Worm (Caenorhabditis elegans) whole organism, young adult: ENCODE measurements around the gene F07H5.10.

Source experiments
- B0019.2 ChIP-seq: fragments of 200-800 bp; sonication (Bioruptor generic); conservative IDR thresholded peaks from 2 replicates; pipeline ENCODE4 v1.3.6; 2022; ENCODE audit warnings: missing genetic modification reagents, missing genetic modification characterization, missing compliant biosample characterization
- B0035.1 ChIP-seq: sonication (generic microtip); optimal IDR thresholded peaks from 2 replicates; lab custom pipeline; 2016; ENCODE audit warnings: missing genetic modification characterization, mild to moderate bottlenecking, missing compliant biosample characterization, missing genotype, missing genetic modification reagents
- B0336.3 ChIP-seq: fragments of 200-800 bp; sonication (Bioruptor generic); IDR thresholded peaks from 2 replicates; pipeline ENCODE4 v1.3.6; 2022; ENCODE audit warnings: missing genetic modification characterization, missing compliant biosample characterization
- F39B2.1 ChIP-seq: fragments of 200-800 bp; sonication (Bioruptor generic); IDR thresholded peaks from 2 replicates; pipeline ENCODE4 v1.3.6; 2022; ENCODE audit warnings: missing genetic modification reagents, missing genetic modification characterization, missing compliant biosample characterization
- F55B11.4 ChIP-seq: sonication (generic microtip); optimal IDR thresholded peaks from 2 replicates; lab custom pipeline; 2016; ENCODE audit warnings: missing compliant biosample characterization, missing genetic modification characterization, borderline replicate concordance; ENCODE audit not compliant: insufficient read depth
- Y53F4B.3 ChIP-seq: fragments of 200-800 bp; sonication (Bioruptor generic); IDR thresholded peaks from 2 replicates; pipeline ENCODE4 v1.3.6; 2022; ENCODE audit warnings: missing genetic modification reagents, missing genetic modification characterization, missing compliant biosample characterization
- Y53G8AR.9 ChIP-seq: fragments of 200-800 bp; sonication (Bioruptor generic); conservative IDR thresholded peaks from 2 replicates; pipeline ENCODE4 v1.3.6; 2022; ENCODE audit warnings: missing genetic modification reagents, missing genetic modification characterization, missing compliant biosample characterization
- Y56A3A.18 ChIP-seq: fragments of 200-800 bp; sonication (Bioruptor generic); IDR thresholded peaks from 2 replicates; pipeline ENCODE4 v1.3.6; 2022; ENCODE audit warnings: missing genetic modification reagents, missing genetic modification characterization, missing compliant biosample characterization
- ama-1 ChIP-seq, 3 experiments: fragments of 150-350 bp in 1 of 3; sonication (generic microtip) in 2 of 3; optimal IDR thresholded peaks; 2 replicates each; lab custom pipeline; 2014 to 2018; ENCODE audit warnings: missing biosample characterization in 2 of 3, missing genetic modification characterization in 2 of 3, missing genetic modification reagents in 2 of 3
- aptf-3 ChIP-seq: fragments of 200-800 bp; sonication (Bioruptor generic); IDR thresholded peaks from 2 replicates; pipeline ENCODE4 v1.3.6; 2022; ENCODE audit warnings: missing genetic modification characterization, missing compliant biosample characterization
- cebp-2 ChIP-seq: fragments of 200-800 bp; sonication (Bioruptor generic); IDR thresholded peaks from 2 replicates; pipeline ENCODE4 v1.3.6; 2022; ENCODE audit warnings: missing genetic modification characterization, missing compliant biosample characterization
- ceh-100 ChIP-seq: fragments of 200-800 bp; sonication (Bioruptor generic); IDR thresholded peaks from 2 replicates; pipeline ENCODE4 v1.3.6; 2022; ENCODE audit warnings: missing genetic modification reagents, missing genetic modification characterization, missing compliant biosample characterization
- ceh-27 ChIP-seq: fragments of 200-800 bp; sonication (Bioruptor generic); optimal IDR thresholded peaks from 2 replicates; lab custom pipeline; 2018; ENCODE audit warnings: mild to moderate bottlenecking, missing genetic modification characterization, moderate library complexity, missing compliant biosample characterization
- ceh-91 ChIP-seq: fragments of 200-800 bp; sonication (Bioruptor generic); IDR thresholded peaks from 2 replicates; pipeline ENCODE4 v1.3.6; 2022; ENCODE audit warnings: missing genetic modification reagents, missing genetic modification characterization, missing compliant biosample characterization
- die-1 ChIP-seq: sonication (generic microtip); optimal IDR thresholded peaks from 2 replicates; lab custom pipeline; 2016; ENCODE audit warnings: missing genotype, mild to moderate bottlenecking, missing genetic modification characterization, missing compliant biosample characterization
- ets-4 ChIP-seq: fragments of 200-800 bp; sonication (Bioruptor generic); optimal IDR thresholded peaks from 2 replicates; lab custom pipeline; 2018; ENCODE audit warnings: mild to moderate bottlenecking, missing genetic modification characterization, missing compliant biosample characterization
- him-1 ChIP-seq: sonication (generic microtip); optimal IDR thresholded peaks from 2 replicates; lab custom pipeline; 2016; ENCODE audit warnings: missing genotype, missing genetic modification reagents, missing genetic modification characterization, missing compliant biosample characterization
- hrde-1 ChIP-seq: sonication (generic microtip); optimal IDR thresholded peaks from 2 replicates; lab custom pipeline; 2016; ENCODE audit warnings: missing genetic modification characterization, mild to moderate bottlenecking, missing compliant biosample characterization, moderate library complexity, missing genotype, missing genetic modification reagents, borderline replicate concordance
- lin-26 ChIP-seq: fragments of 200-800 bp; sonication (Bioruptor generic); IDR thresholded peaks from 2 replicates; pipeline ENCODE4 v1.3.6; 2022; ENCODE audit warnings: missing genetic modification reagents, missing genetic modification characterization, missing compliant biosample characterization
- lin-35 ChIP-seq, 3 experiments: fragments of 150-350 bp in 2 of 3; sonication (generic microtip) in 1 of 3; optimal IDR thresholded peaks; 2 replicates each; lab custom pipeline; 2014 to 2018; ENCODE audit warnings: missing biosample characterization in 3 of 3, missing genetic modification characterization in 3 of 3, missing genetic modification reagents in 3 of 3
- lin-40 ChIP-seq: sonication (generic microtip); optimal IDR thresholded peaks from 2 replicates; lab custom pipeline; 2016; ENCODE audit warnings: missing genetic modification characterization, mild to moderate bottlenecking, missing compliant biosample characterization, missing genotype, missing genetic modification reagents
- lsl-1 ChIP-seq: fragments of 200-800 bp; sonication (Bioruptor generic); optimal IDR thresholded peaks from 2 replicates; lab custom pipeline; 2018; ENCODE audit warnings: mild to moderate bottlenecking, missing genetic modification characterization, moderate library complexity, missing compliant biosample characterization
- madf-3 ChIP-seq: fragments of 200-800 bp; sonication (Bioruptor generic); IDR thresholded peaks from 2 replicates; pipeline ENCODE4 v1.3.6; 2022; ENCODE audit warnings: missing genetic modification reagents, missing genetic modification characterization, missing compliant biosample characterization
- nfya-2 ChIP-seq: fragments of 200-800 bp; sonication (Bioruptor generic); IDR thresholded peaks from 2 replicates; pipeline ENCODE4 v1.3.6; 2022; ENCODE audit warnings: missing genetic modification reagents, missing genetic modification characterization, missing compliant biosample characterization
- nfyb-1 ChIP-seq: fragments of 200-800 bp; sonication (Bioruptor generic); IDR thresholded peaks from 2 replicates; pipeline ENCODE4 v1.3.6; 2022; ENCODE audit warnings: missing genetic modification reagents, missing genetic modification characterization, missing compliant biosample characterization
- pbrm-1 ChIP-seq: fragments of 200-800 bp; sonication (Bioruptor generic); IDR thresholded peaks from 2 replicates; pipeline ENCODE4 v1.3.6; 2022; ENCODE audit warnings: missing genetic modification reagents, missing genetic modification characterization, missing compliant biosample characterization
- repo-1 ChIP-seq: sonication (generic microtip); optimal IDR thresholded peaks from 2 replicates; lab custom pipeline; 2017; ENCODE audit warnings: mild to moderate bottlenecking, missing genetic modification characterization, missing compliant biosample characterization
- sea-2 ChIP-seq: fragments of 200-800 bp; sonication (Bioruptor generic); IDR thresholded peaks from 2 replicates; pipeline ENCODE4 v1.3.6; 2022; ENCODE audit warnings: missing genetic modification characterization, missing compliant biosample characterization
- snpc-1.1 ChIP-seq: sonication (generic microtip); optimal IDR thresholded peaks from 2 replicates; lab custom pipeline; 2017; ENCODE audit warnings: missing genetic modification characterization, mild to moderate bottlenecking, missing compliant biosample characterization, antibody characterized with exemption, moderate library complexity, missing genotype, missing genetic modification reagents; ENCODE audit not compliant: insufficient read depth
- snpc-3.4 ChIP-seq: sonication (generic microtip); optimal IDR thresholded peaks from 2 replicates; lab custom pipeline; 2017; ENCODE audit warnings: missing genetic modification characterization, mild to moderate bottlenecking, missing compliant biosample characterization, antibody characterized with exemption, moderate library complexity, missing genotype, missing genetic modification reagents
- somi-1 ChIP-seq: fragments of 200-800 bp; sonication (Bioruptor generic); optimal IDR thresholded peaks from 2 replicates; lab custom pipeline; 2018; ENCODE audit warnings: mild to moderate bottlenecking, missing genetic modification characterization, missing compliant biosample characterization
- ztf-18 ChIP-seq: sonication (generic microtip); optimal IDR thresholded peaks from 2 replicates; lab custom pipeline; 2016; ENCODE audit warnings: missing genotype, mild to moderate bottlenecking, missing genetic modification characterization, missing compliant biosample characterization
- ztf-25 ChIP-seq: fragments of 200-800 bp; sonication (Bioruptor generic); IDR thresholded peaks from 2 replicates; pipeline ENCODE4 v1.3.6; 2022; ENCODE audit warnings: missing genetic modification reagents, missing genetic modification characterization, missing compliant biosample characterization
- ztf-26 ChIP-seq: sonication (generic microtip); optimal IDR thresholded peaks from 2 replicates; lab custom pipeline; 2017; ENCODE audit warnings: missing genetic modification characterization, missing compliant biosample characterization
- ztf-28 ChIP-seq: fragments of 200-800 bp; sonication (Bioruptor generic); IDR thresholded peaks from 2 replicates; pipeline ENCODE4 v1.3.6; 2022; ENCODE audit warnings: missing genetic modification reagents, missing genetic modification characterization, missing compliant biosample characterization
- ztf-3 ChIP-seq: fragments of 200-800 bp; sonication (Bioruptor generic); optimal IDR thresholded peaks from 2 replicates; lab custom pipeline; 2018; ENCODE audit warnings: mild to moderate bottlenecking, missing genetic modification characterization, missing compliant biosample characterization

The F07H5.10 gene

ce11 chrII:8818978-8819896 is 10.9 kb upstream of the F07H5.10 start, which contains the start of gene F46C5.10:
TSS of gene F46C5.10 (minus strand) at chrII:8819028.
- TF ChIP-seq ceh-91 (GFP tag; lab: Robert Waterston, UW) = no peak
- no peak for TF ChIP-seq lin-26 (GFP tag; lab: Robert Waterston, UW)
- TF ChIP-seq lin-35 (GFP tag; optimal IDR thresholded peaks at IDR 0.05; lab: Kevin White, UChicago) = peak in 1 of 3 experiments; percentile 1
- TF ChIP-seq ceh-100 (GFP tag; lab: Robert Waterston, UW) = no peak
- TF ChIP-seq lin-40 (tag; lab: Kevin White, UChicago) = peak; percentile 5
- TF ChIP-seq Y56A3A.18 (GFP tag; lab: Robert Waterston, UW) = no peak
- TF ChIP-seq pbrm-1 (GFP tag; lab: Robert Waterston, UW) = no peak
- TF ChIP-seq him-1 (tag; lab: Kevin White, UChicago) = no peak
- TF ChIP-seq B0019.2 = no peak
- TF ChIP-seq lsl-1 (GFP tag; lab: Kevin White, UChicago) = no peak
- TF ChIP-seq die-1 (tag; lab: Kevin White, UChicago) = no peak
- TF ChIP-seq sea-2 (GFP tag; lab: Robert Waterston, UW) = no peak
- TF ChIP-seq ama-1 (optimal IDR thresholded peaks at IDR 0.05; lab: Kevin White, UChicago) = peak; percentile 56
- TF ChIP-seq ama-1 (GFP tag; optimal IDR thresholded peaks at IDR 0.05; lab: Kevin White, UChicago) = no peak

ce11 chrII:8818257-8818656 is 9.9 kb upstream of the F07H5.10 start:
- no peak for TF ChIP-seq lsl-1 (GFP tag; lab: Kevin White, UChicago)
- TF ChIP-seq lin-40 (tag; lab: Kevin White, UChicago) = peak; percentile 23
- peak; percentile 36 for TF ChIP-seq somi-1 (GFP tag; lab: Kevin White, UChicago)
- TF ChIP-seq ztf-3 (GFP tag; lab: Kevin White, UChicago) = no peak
- TF ChIP-seq ztf-26 (tag; lab: Kevin White, UChicago) = peak; percentile 49

- TF ChIP-seq ztf-26 (tag; lab: Kevin White, UChicago) = peak; percentile 58
- TF ChIP-seq repo-1 = peak; percentile 26
- TF ChIP-seq B0336.3 (GFP tag; lab: Robert Waterston, UW) = no peak
- no peak for TF ChIP-seq ama-1 (optimal IDR thresholded peaks at IDR 0.05; lab: Kevin White, UChicago)
- no peak for TF ChIP-seq ama-1 (GFP tag; optimal IDR thresholded peaks at IDR 0.05; lab: Kevin White, UChicago)
These were observed 8.8 kb upstream of the F07H5.10 start for ce11 chrII:8817225-8817624.

DNA sequence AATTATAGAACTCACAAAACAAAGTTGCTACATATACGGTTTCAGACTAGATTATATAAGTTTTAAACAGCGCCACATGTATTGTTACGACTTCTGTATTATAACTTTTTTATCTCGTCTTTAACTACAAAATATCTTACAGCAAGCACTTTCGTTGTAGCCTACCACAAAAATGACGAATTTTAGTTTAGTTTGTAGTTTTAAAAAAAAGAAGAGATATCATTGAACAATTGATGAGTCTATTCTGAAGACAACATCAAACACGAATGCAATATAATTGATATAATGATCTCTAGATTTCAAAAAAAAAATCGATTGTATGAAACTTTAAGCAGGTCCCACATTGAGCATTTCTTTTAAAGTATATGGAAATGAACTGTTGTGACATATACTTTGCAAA is 5.8 kb upstream of the F07H5.10 start:
- TF ChIP-seq ceh-27 (GFP tag; lab: Kevin White, UChicago) (no peak), hrde-1 (tag; lab: Kevin White, UChicago) (no peak), ztf-28 (GFP tag; lab: Robert Waterston, UW) (no peak), F55B11.4 (tag; lab: Kevin White, UChicago) (no peak), snpc-1.1 (no peak), Y53G8AR.9 (no peak), pbrm-1 (GFP tag; lab: Robert Waterston, UW) (no peak), aptf-3 (GFP tag; lab: Robert Waterston, UW) (no peak), ztf-18 (no peak), cebp-2 (GFP tag; lab: Robert Waterston, UW) (no peak), ztf-25 (GFP tag; lab: Robert Waterston, UW) (no peak), madf-3 (no peak), nfyb-1 (no peak), F39B2.1 (no peak), snpc-3.4 (tag; lab: Kevin White, UChicago) (no peak), B0035.1 (tag; lab: Kevin White, UChicago) (no peak), nfya-2 (GFP tag; lab: Robert Waterston, UW) (no peak), Y53F4B.3 (GFP tag; lab: Robert Waterston, UW) (no peak), ets-4 (GFP tag; lab: Kevin White, UChicago) (no peak)
